7 worm cellular contexts compared by ENCODE assay signal in the genomic region with DNA sequence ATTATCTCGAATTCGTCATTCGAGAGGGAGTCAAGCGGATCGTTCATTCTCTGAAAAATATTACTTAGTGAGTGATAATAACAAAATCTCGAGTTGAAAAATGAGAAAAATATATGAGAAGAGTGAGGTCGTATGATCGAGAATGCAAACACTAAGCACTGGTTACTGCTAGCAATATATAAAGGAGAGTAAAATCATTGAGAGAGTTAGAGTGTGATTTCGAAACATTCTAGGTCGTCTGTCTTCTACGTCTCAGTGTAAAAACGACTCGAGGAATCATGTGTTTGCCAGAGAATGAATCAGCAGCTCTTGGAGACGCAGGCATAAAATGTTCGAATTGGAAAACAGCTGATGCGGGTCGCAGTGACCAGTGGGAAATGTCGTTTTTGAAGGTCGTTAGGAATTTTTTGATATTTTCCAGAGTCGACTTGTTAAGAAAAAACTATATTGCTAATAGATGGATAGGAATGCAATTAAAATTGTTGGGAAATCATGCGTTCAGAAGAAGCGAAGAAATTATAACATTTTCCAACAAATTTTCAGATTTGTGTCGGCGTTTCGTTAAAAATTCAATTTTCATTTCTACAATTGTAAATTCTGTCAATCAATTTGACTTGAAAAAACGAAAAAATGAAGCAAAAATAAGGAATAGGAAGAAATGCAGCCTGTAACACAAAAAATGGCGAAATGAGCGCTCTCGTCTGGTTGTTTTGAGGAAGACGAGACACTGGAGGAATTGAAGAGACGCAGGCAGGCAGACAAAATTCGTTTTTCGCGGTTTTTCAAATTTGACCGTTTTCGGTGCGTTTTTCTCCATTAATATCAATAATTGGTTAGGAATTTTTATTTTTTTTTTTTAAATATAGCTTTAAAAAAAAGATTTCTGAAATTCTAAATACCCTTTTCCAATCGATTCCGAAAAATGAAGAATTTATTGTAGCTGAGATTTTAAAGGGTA.
TF ChIP-seq lines count a peak whose summit lies in the region.

allo-1 (minus strand) TSS at position 51 of the 958 bp plus-strand sequence.

TF ChIP-seq in whole organism, L1 larva, 84 proteins besides CTCF, POLR2A, EP300 and RAD21 (continues in another document):
- no peak for TF ChIP-seq ceh-90 (tag; optimal IDR thresholded peaks at IDR 0.05; lab: Kevin White, UChicago)
- peak; percentile 65 to 90 for TF ChIP-seq efl-1 (optimal IDR thresholded peaks at IDR 0.05; lab: Kevin White, UChicago)
- TF ChIP-seq efl-1 (GFP tag; optimal IDR thresholded peaks at IDR 0.05 in 1 of 2; lab: Kevin White, UChicago): peak; percentile 90 to 99
- TF ChIP-seq nhr-77 (tag; optimal IDR thresholded peaks at IDR 0.05; lab: Kevin White, UChicago): peak; percentile 32
- no peak for TF ChIP-seq F16B12.6 (tag; optimal IDR thresholded peaks at IDR 0.05; lab: Kevin White, UChicago)
- peak; percentile 7; the same call in 1 of the 2 replicates for TF ChIP-seq isw-1 (GFP tag; IDR thresholded peaks at IDR 0.05; lab: Robert Waterston, UW)
- peak; percentile 86 for TF ChIP-seq unc-130 (tag; optimal IDR thresholded peaks at IDR 0.05; lab: Kevin White, UChicago)
- peak; percentile 53 for TF ChIP-seq lin-13 (GFP tag; optimal IDR thresholded peaks at IDR 0.05; lab: Kevin White, UChicago)
- peak; percentile 53 for TF ChIP-seq nhr-47 (tag; optimal IDR thresholded peaks at IDR 0.05; lab: Kevin White, UChicago)
- TF ChIP-seq nhr-85 (tag; lab: Kevin White, UChicago): peak; percentile 94
- no peak for TF ChIP-seq aha-1 (tag; optimal IDR thresholded peaks at IDR 0.05; lab: Kevin White, UChicago)

TF ChIP-seq in whole organism, L2 larva, 48 proteins besides CTCF, POLR2A, EP300 and RAD21 (continues in another document):
- TF ChIP-seq elt-3 (tag; optimal IDR thresholded peaks at IDR 0.05; lab: Kevin White, UChicago) (no peak), Y55F3AM.14 (GFP tag; optimal IDR thresholded peaks at IDR 0.05; lab: Kevin White, UChicago) (no peak), crh-2 (tag; optimal IDR thresholded peaks at IDR 0.05; lab: Kevin White, UChicago) (peak; percentile 68), C34F6.9 (tag; optimal IDR thresholded peaks at IDR 0.05; lab: Kevin White, UChicago) (peak; percentile 86), egl-27 (tag; optimal IDR thresholded peaks at IDR 0.05; lab: Kevin White, UChicago) (no peak), mab-5 (tag; optimal IDR thresholded peaks at IDR 0.05; lab: Kevin White, UChicago) (peak; percentile 0), fos-1 (tag; optimal IDR thresholded peaks at IDR 0.05; lab: Kevin White, UChicago) (peak; percentile 95), sma-9 (GFP tag; optimal IDR thresholded peaks at IDR 0.05; lab: Kevin White, UChicago) (peak; percentile 92), sma-9 (tag; optimal IDR thresholded peaks at IDR 0.05; lab: Kevin White, UChicago) (no peak), lin-11 (tag; optimal IDR thresholded peaks at IDR 0.05; lab: Kevin White, UChicago) (no peak), nhr-23 (tag; optimal IDR thresholded peaks at IDR 0.05; lab: Kevin White, UChicago) (no peak), dmd-4 (tag; optimal IDR thresholded peaks at IDR 0.05; lab: Kevin White, UChicago) (no peak)

TF ChIP-seq in whole organism, L3 larva, 47 proteins besides CTCF, POLR2A, EP300 and RAD21 (continues in another document):
- no peak for TF ChIP-seq zag-1 (tag; optimal IDR thresholded peaks at IDR 0.05; lab: Kevin White, UChicago)
- TF ChIP-seq ZK546.5 (tag; optimal IDR thresholded peaks at IDR 0.05; lab: Kevin White, UChicago): no peak
- TF ChIP-seq elt-2 (tag; optimal IDR thresholded peaks at IDR 0.05; lab: Kevin White, UChicago): peak; percentile 47
- TF ChIP-seq egl-5 (tag; optimal IDR thresholded peaks at IDR 0.05; lab: Kevin White, UChicago): peak; percentile 58
- no peak for TF ChIP-seq nhr-12 (tag; optimal IDR thresholded peaks at IDR 0.05; lab: Kevin White, UChicago)
- no peak for TF ChIP-seq tbx-2 (tag; optimal IDR thresholded peaks at IDR 0.05; lab: Kevin White, UChicago)
- peak; percentile 86 for TF ChIP-seq nhr-25 (tag; optimal IDR thresholded peaks at IDR 0.05; lab: Kevin White, UChicago)
- peak; percentile 72 for TF ChIP-seq nhr-23 (tag; optimal IDR thresholded peaks at IDR 0.05; lab: Kevin White, UChicago)
- no peak for TF ChIP-seq nhr-11 (tag; optimal IDR thresholded peaks at IDR 0.05; lab: Kevin White, UChicago)
- no peak for TF ChIP-seq ceh-16 (tag; optimal IDR thresholded peaks at IDR 0.05; lab: Kevin White, UChicago)
- TF ChIP-seq sea-2 (GFP tag; optimal IDR thresholded peaks at IDR 0.05; lab: Kevin White, UChicago): no peak
- TF ChIP-seq nhr-77 (tag; optimal IDR thresholded peaks at IDR 0.05; lab: Kevin White, UChicago): no peak

TF ChIP-seq in whole organism, L4 larva, 104 proteins besides CTCF, POLR2A, EP300 and RAD21 (continues in another document):
- TF ChIP-seq ceh-62 (tag; optimal IDR thresholded peaks at IDR 0.05; lab: Kevin White, UChicago) (no peak), hmg-1.1 (GFP tag; IDR thresholded peaks at IDR 0.05; lab: Robert Waterston, UW) (peak; percentile 26; the same call in 1 of the 2 replicates), Y48G9A.11 (GFP tag; IDR thresholded peaks at IDR 0.05; lab: Robert Waterston, UW) (no peak), attf-4 (tag; optimal IDR thresholded peaks at IDR 0.05; lab: Kevin White, UChicago) (no peak), pqm-1 (tag; optimal IDR thresholded peaks at IDR 0.05; lab: Kevin White, UChicago) (peak; percentile 7), jun-1 (tag; optimal IDR thresholded peaks at IDR 0.05; lab: Kevin White, UChicago) (peak; percentile 62), nhr-42 (GFP tag; IDR thresholded peaks at IDR 0.05; lab: Robert Waterston, UW) (no peak), sdz-12 (GFP tag; optimal IDR thresholded peaks at IDR 0.05; lab: Kevin White, UChicago) (no peak), lin-38 (GFP tag; IDR thresholded peaks at IDR 0.05; lab: Robert Waterston, UW) (no peak; the same call in 1 of the 2 replicates), zfp-2 (tag; optimal IDR thresholded peaks at IDR 0.05; lab: Kevin White, UChicago) (no peak), egl-43 (GFP tag; IDR thresholded peaks at IDR 0.05; lab: Robert Waterston, UW) (no peak), ztf-11 (tag; optimal IDR thresholded peaks at IDR 0.05; lab: Kevin White, UChicago) (no peak)

TF ChIP-seq in whole organism, late embryonic, 69 proteins besides CTCF, POLR2A, EP300 and RAD21 (continues in another document):
- TF ChIP-seq unc-42 (tag; optimal IDR thresholded peaks at IDR 0.05; lab: Kevin White, UChicago): no peak
- no peak for TF ChIP-seq elt-4 (tag; optimal IDR thresholded peaks at IDR 0.05; lab: Kevin White, UChicago)
- no peak for TF ChIP-seq ceh-22 (tag; optimal IDR thresholded peaks at IDR 0.05; lab: Kevin White, UChicago)
- TF ChIP-seq ets-4 (tag; optimal IDR thresholded peaks at IDR 0.05; lab: Kevin White, UChicago): no peak
- TF ChIP-seq ref-2 (tag; optimal IDR thresholded peaks at IDR 0.05; lab: Kevin White, UChicago): no peak
- no peak for TF ChIP-seq gmeb-2 (tag; optimal IDR thresholded peaks at IDR 0.05; lab: Kevin White, UChicago)
- peak; percentile 79 for TF ChIP-seq hlh-30 (tag; optimal IDR thresholded peaks at IDR 0.05; lab: Kevin White, UChicago; ENCODE audit: insufficient read depth)
- peak; percentile 23 for TF ChIP-seq unc-55 (GFP tag; optimal IDR thresholded peaks at IDR 0.05; lab: Kevin White, UChicago)
- no peak for TF ChIP-seq F13H6.1 (tag; optimal IDR thresholded peaks at IDR 0.05; lab: Kevin White, UChicago)
- no peak for TF ChIP-seq ztf-16 (tag; optimal IDR thresholded peaks at IDR 0.05; lab: Kevin White, UChicago)
- no peak for TF ChIP-seq madf-2 (tag; optimal IDR thresholded peaks at IDR 0.05; lab: Kevin White, UChicago)
- TF ChIP-seq hlh-15 (tag; optimal IDR thresholded peaks at IDR 0.05; lab: Kevin White, UChicago): no peak

TF ChIP-seq in whole organism, mixed stage, embryonic, 35 proteins besides CTCF, POLR2A, EP300 and RAD21:
- peak; percentile 95 for TF ChIP-seq hlh-1 (tag; optimal IDR thresholded peaks at IDR 0.05; lab: Kevin White, UChicago)
- TF ChIP-seq mep-1 (tag; optimal IDR thresholded peaks at IDR 0.05; lab: Kevin White, UChicago): no peak
- peak; percentile 10 for TF ChIP-seq lsy-2 (tag; optimal IDR thresholded peaks at IDR 0.05; lab: Kevin White, UChicago)

TF ChIP-seq in whole organism, young adult, 124 proteins besides CTCF, POLR2A, EP300 and RAD21 (continues in another document):
- TF ChIP-seq nfyb-1 (GFP tag; IDR thresholded peaks at IDR 0.05; lab: Robert Waterston, UW): peak; percentile 28; the same call in 1 of the 2 replicates
- TF ChIP-seq hrde-1 (tag; optimal IDR thresholded peaks at IDR 0.05; lab: Kevin White, UChicago; ENCODE audit: borderline replicate concordance): no peak
- TF ChIP-seq hsf-1 (GFP tag; IDR thresholded peaks at IDR 0.05; lab: Robert Waterston, UW): no peak
- TF ChIP-seq egl-18 (GFP tag; IDR thresholded peaks at IDR 0.05; lab: Robert Waterston, UW): no peak
- no peak for TF ChIP-seq gei-17 (GFP tag; optimal IDR thresholded peaks at IDR 0.05; lab: Kevin White, UChicago)
- TF ChIP-seq mcd-1 (GFP tag; IDR thresholded peaks at IDR 0.05; lab: Robert Waterston, UW): peak; percentile 28; the same call in 1 of the 2 replicates
- no peak for TF ChIP-seq B0261.1 (tag; optimal IDR thresholded peaks at IDR 0.05; lab: Kevin White, UChicago)
- TF ChIP-seq F57C9.4 (tag; optimal IDR thresholded peaks at IDR 0.05; lab: Kevin White, UChicago): no peak
- TF ChIP-seq lir-1 (GFP tag; conservative IDR thresholded peaks at IDR 0.05; lab: Robert Waterston, UW): no peak
- TF ChIP-seq pbrm-1 (GFP tag; IDR thresholded peaks at IDR 0.05; lab: Robert Waterston, UW): peak; percentile 49; the same call in 1 of the 2 replicates
- no peak for TF ChIP-seq nfya-2 (GFP tag; IDR thresholded peaks at IDR 0.05; lab: Robert Waterston, UW)
- no peak for TF ChIP-seq ztf-26 (tag; optimal IDR thresholded peaks at IDR 0.05; lab: Kevin White, UChicago)
- TF ChIP-seq akir-1 (GFP tag; optimal IDR thresholded peaks at IDR 0.05; lab: Kevin White, UChicago): no peak
- TF ChIP-seq mes-4 (tag; optimal IDR thresholded peaks at IDR 0.05; lab: Kevin White, UChicago): no peak
- TF ChIP-seq rcor-1 (GFP tag; IDR thresholded peaks at IDR 0.05; lab: Robert Waterston, UW): no peak
- no peak for TF ChIP-seq snpc-3.4 (tag; optimal IDR thresholded peaks at IDR 0.05; lab: Kevin White, UChicago)
- no peak for TF ChIP-seq Y53G8AR.9 (GFP tag; conservative IDR thresholded peaks at IDR 0.05; lab: Robert Waterston, UW)
- no peak for TF ChIP-seq chd-7 (tag; optimal IDR thresholded peaks at IDR 0.05; lab: Kevin White, UChicago)
- TF ChIP-seq ztf-22 (GFP tag; optimal IDR thresholded peaks at IDR 0.05; lab: Kevin White, UChicago): no peak
- no peak for TF ChIP-seq F55B11.4 (tag; optimal IDR thresholded peaks at IDR 0.05; lab: Kevin White, UChicago; ENCODE audit: borderline replicate concordance, insufficient read depth)
- no peak for TF ChIP-seq nhr-27 (tag; optimal IDR thresholded peaks at IDR 0.05; lab: Kevin White, UChicago)
- TF ChIP-seq snpc-1.1 (tag; optimal IDR thresholded peaks at IDR 0.05; lab: Kevin White, UChicago; ENCODE audit: insufficient read depth): no peak
- no peak for TF ChIP-seq attf-6 (GFP tag; IDR thresholded peaks at IDR 0.05; lab: Robert Waterston, UW)
- TF ChIP-seq hmg-1.2 (GFP tag; IDR thresholded peaks at IDR 0.05; lab: Robert Waterston, UW): peak; percentile 100
- no peak for TF ChIP-seq athp-1 (tag; optimal IDR thresholded peaks at IDR 0.05; lab: Kevin White, UChicago)
